Fruit fly (Drosophila melanogaster): Measurements from ENCODE around the gene CG13362.

CG13362 gene

dm6 chrX:771431-772064 is 20.4 kb upstream of the CG13362 start (continued):
- TF ChIP-seq Sox100B (GFP tag; optimal IDR thresholded peaks at IDR 0.05) = peak; percentile 1
- no peak for TF ChIP-seq trh (GFP tag; optimal IDR thresholded peaks at IDR 0.05)
- no peak for TF ChIP-seq dm (GFP tag; optimal IDR thresholded peaks at IDR 0.05)
- TF ChIP-seq Oaz (GFP tag; IDR thresholded peaks at IDR 0.05) = no peak
- TF ChIP-seq CG31224 (GFP tag; IDR thresholded peaks at IDR 0.05) = no peak
- TF ChIP-seq cato (GFP tag; optimal IDR thresholded peaks at IDR 0.05; ENCODE audit: borderline replicate concordance) = no peak
- TF ChIP-seq toy (GFP tag; IDR thresholded peaks at IDR 0.05) = no peak
- TF ChIP-seq Eip74EF (GFP tag; optimal IDR thresholded peaks at IDR 0.05) = no peak
- TF ChIP-seq sisA (GFP tag; IDR thresholded peaks at IDR 0.05) = peak; percentile 55
- TF ChIP-seq salm (tag; optimal IDR thresholded peaks at IDR 0.05) = no peak
- TF ChIP-seq CG4328 (GFP tag; optimal IDR thresholded peaks at IDR 0.05) = no peak
- TF ChIP-seq vfl (GFP tag; optimal IDR thresholded peaks at IDR 0.05) = no peak
- TF ChIP-seq Dip3 (GFP tag; optimal IDR thresholded peaks at IDR 0.05) = no peak
- no peak for TF ChIP-seq fd64A (GFP tag; optimal IDR thresholded peaks at IDR 0.05)
- no peak for TF ChIP-seq D19A (tag; optimal IDR thresholded peaks at IDR 0.05)
- peak; percentile 2 for TF ChIP-seq CG1602 (GFP tag; optimal IDR thresholded peaks at IDR 0.05)
- no peak for TF ChIP-seq CG11085 (GFP tag; IDR thresholded peaks at IDR 0.05)
- peak; percentile 53 for TF ChIP-seq az2 (GFP tag; optimal IDR thresholded peaks at IDR 0.05)
- no peak for TF ChIP-seq CG10543 (GFP tag; optimal IDR thresholded peaks at IDR 0.05)
- no peak for TF ChIP-seq Dp (GFP tag; optimal IDR thresholded peaks at IDR 0.05)
- peak; percentile 19 for TF ChIP-seq en (GFP tag; optimal IDR thresholded peaks at IDR 0.05)
- no peak for TF ChIP-seq onecut (GFP tag; IDR thresholded peaks at IDR 0.05)
- peak; percentile 38 for TF ChIP-seq Chrac-16 (GFP tag; optimal IDR thresholded peaks at IDR 0.05)
- TF ChIP-seq bbx (GFP tag; IDR thresholded peaks at IDR 0.05; ENCODE audit: partially characterized antibody) = no peak
- TF ChIP-seq aop (GFP tag; IDR thresholded peaks at IDR 0.05) = no peak
- TF ChIP-seq gem (tag; optimal IDR thresholded peaks at IDR 0.05) = peak; percentile 69
- TF ChIP-seq CkIIα-i1 (GFP tag; IDR thresholded peaks at IDR 0.05) = no peak
- peak; percentile 19 for TF ChIP-seq CG18599 (GFP tag; optimal IDR thresholded peaks at IDR 0.05)
- TF ChIP-seq vvl (GFP tag; IDR thresholded peaks at IDR 0.05) = 0 out of 2 replicates have a peak, but pooled peaks have one; percentile 22
- peak; percentile 83 for TF ChIP-seq Med (GFP tag)
- no peak for TF ChIP-seq pros (GFP tag; optimal IDR thresholded peaks at IDR 0.05)
- no peak for TF ChIP-seq Adf1 (GFP tag; IDR thresholded peaks at IDR 0.05)
- no peak for TF ChIP-seq MBD-R2 (GFP tag; IDR thresholded peaks at IDR 0.05)
- TF ChIP-seq CG32767 (GFP tag; IDR thresholded peaks at IDR 0.05) = 0 out of 2 replicates have a peak, but pooled peaks have one; percentile 22
- no peak for TF ChIP-seq emc (GFP tag; optimal IDR thresholded peaks at IDR 0.05)
- peak; percentile 43 for TF ChIP-seq sqz (GFP tag; optimal IDR thresholded peaks at IDR 0.05)
- no peak for TF ChIP-seq PHDP (tag; optimal IDR thresholded peaks at IDR 0.05)
- no peak for TF ChIP-seq tll (GFP tag; optimal IDR thresholded peaks at IDR 0.05)
- no peak for TF ChIP-seq nerfin-1 (tag; optimal IDR thresholded peaks at IDR 0.05)
- TF ChIP-seq CG6791 (GFP tag; IDR thresholded peaks at IDR 0.05; ENCODE audit: partially characterized antibody) = no peak
- no peak for TF ChIP-seq CG17186 (GFP tag; optimal IDR thresholded peaks at IDR 0.05)
- TF ChIP-seq Spps (tag; optimal IDR thresholded peaks at IDR 0.05) = peak; percentile 15
- 0 out of 4 replicates have a peak, but pooled peaks have one; percentile 2 for TF ChIP-seq Gug (GFP tag; IDR thresholded peaks at IDR 0.05)
- 0 out of 3 replicates have a peak, but pooled peaks have one; percentile 22 for TF ChIP-seq so (GFP tag; IDR thresholded peaks at IDR 0.05)
- no peak for TF ChIP-seq CG3065 (GFP tag; optimal IDR thresholded peaks at IDR 0.05)
- no peak for TF ChIP-seq ac (GFP tag; optimal IDR thresholded peaks at IDR 0.05)
- TF ChIP-seq CG15269 (tag; optimal IDR thresholded peaks at IDR 0.05) = no peak
- TF ChIP-seq Bdp1 (GFP tag; optimal IDR thresholded peaks at IDR 0.05) = no peak
- no peak for TF ChIP-seq CrebB (tag; optimal IDR thresholded peaks at IDR 0.05)
- peak; percentile 3 for TF ChIP-seq jing (GFP tag; optimal IDR thresholded peaks at IDR 0.05)
